Worm (Caenorhabditis elegans) whole organism, late embryonic: ENCODE measurements around the gene scl-15.

Source experiments
- C08G9.2 ChIP-seq: sonication (generic microtip); optimal IDR thresholded peaks from 2 replicates; lab custom pipeline; 2016; ENCODE audit warnings: mild to moderate bottlenecking, missing genetic modification characterization, moderate library complexity, missing compliant biosample characterization
- ceh-31 ChIP-seq: sonication (generic microtip); optimal IDR thresholded peaks from 2 replicates; lab custom pipeline; 2016; ENCODE audit warnings: missing genetic modification characterization, missing compliant biosample characterization
- ceh-45 ChIP-seq: fragments of 200-800 bp; sonication (Bioruptor generic); IDR thresholded peaks from 2 replicates; pipeline ENCODE4 v1.3.6; 2022; ENCODE audit warnings: missing genetic modification reagents, missing genetic modification characterization, missing compliant biosample characterization
- che-1 ChIP-seq: sonication (generic microtip); optimal IDR thresholded peaks from 2 replicates; lab custom pipeline; 2016; ENCODE audit warnings: mild to moderate bottlenecking, missing genetic modification characterization, missing compliant biosample characterization
- dmd-4 ChIP-seq: sonication (generic microtip); optimal IDR thresholded peaks from 2 replicates; lab custom pipeline; 2016; ENCODE audit warnings: borderline replicate concordance, missing genetic modification characterization, missing compliant biosample characterization
- eyg-1 ChIP-seq: sonication (generic microtip); optimal IDR thresholded peaks from 2 replicates; lab custom pipeline; 2016; ENCODE audit warnings: missing genotype, missing genetic modification characterization, missing compliant biosample characterization
- hlh-15 ChIP-seq: sonication (generic microtip); optimal IDR thresholded peaks from 2 replicates; lab custom pipeline; 2016; ENCODE audit warnings: missing genetic modification characterization, missing compliant biosample characterization
- madf-2 ChIP-seq: sonication (generic microtip); optimal IDR thresholded peaks from 2 replicates; lab custom pipeline; 2017; ENCODE audit warnings: missing genetic modification characterization, missing compliant biosample characterization
- pat-9 ChIP-seq: fragments of 200-800 bp; sonication (Bioruptor generic); optimal IDR thresholded peaks from 2 replicates; lab custom pipeline; 2018; ENCODE audit warnings: mild to moderate bottlenecking, missing genetic modification characterization, moderate library complexity, missing compliant biosample characterization
- ref-2 ChIP-seq: sonication (generic microtip); optimal IDR thresholded peaks from 2 replicates; lab custom pipeline; 2016; ENCODE audit warnings: missing genetic modification characterization, missing compliant biosample characterization
- unc-86 ChIP-seq: sonication (generic microtip); optimal IDR thresholded peaks from 2 replicates; lab custom pipeline; 2016; ENCODE audit warnings: missing genetic modification characterization, missing compliant biosample characterization

The scl-15 gene

ce11 chrII:3234725-3235124, 49.7 kb downstream of the scl-15 start, which contains the start of gene C17F4.8:
Gene C17F4.8 (minus strand): TSS chrII:3234825.
- TF ChIP-seq pat-9 (tag; lab: Kevin White, UChicago) (no peak), C08G9.2 (tag; lab: Kevin White, UChicago) (no peak), unc-86 (tag; lab: Kevin White, UChicago) (no peak), hlh-15 (tag; lab: Kevin White, UChicago) (no peak), che-1 (tag; lab: Kevin White, UChicago) (no peak), ceh-45 (no peak), ref-2 (tag; lab: Kevin White, UChicago) (no peak), eyg-1 (tag; lab: Kevin White, UChicago) (no peak), ceh-31 (tag; lab: Kevin White, UChicago) (no peak), dmd-4 (tag; lab: Kevin White, UChicago) (no peak), madf-2 (no peak)
